Worm (Caenorhabditis elegans) whole organism, L1 larva: ENCODE measurements around the gene ZK84.1.

Experiments used
- C16A3.4 ChIP-seq: fragments of 150-350 bp; optimal IDR thresholded peaks from 2 replicates; lab custom pipeline; 2014; ENCODE audit warnings: missing biosample characterization, missing genetic modification characterization
- aha-1 ChIP-seq: fragments of 150-350 bp; optimal IDR thresholded peaks from 2 replicates; lab custom pipeline; 2014; ENCODE audit warnings: missing biosample characterization, missing genetic modification characterization
- alr-1 ChIP-seq: fragments of 200-800 bp; sonication (Bioruptor generic); optimal IDR thresholded peaks from 2 replicates; lab custom pipeline; 2018; ENCODE audit warnings: borderline replicate concordance, mild to moderate bottlenecking, missing genetic modification characterization, missing compliant biosample characterization
- blmp-1 ChIP-seq: fragments of 150-350 bp; optimal IDR thresholded peaks from 2 replicates; lab custom pipeline; 2014; ENCODE audit warnings: missing biosample characterization, missing genetic modification characterization
- ceh-82 ChIP-seq, 3 experiments: fragments of 150-350 bp in 1 of 3; sonication (generic microtip) in 2 of 3; optimal IDR thresholded peaks; 2 replicates each; lab custom pipeline; 2014 to 2017; ENCODE audit warnings: missing biosample characterization in 3 of 3, missing genetic modification characterization in 3 of 3
- ceh-90 ChIP-seq: sonication (generic microtip); optimal IDR thresholded peaks from 2 replicates; lab custom pipeline; 2016; ENCODE audit warnings: missing genetic modification characterization, missing compliant biosample characterization
- ces-1 ChIP-seq: fragments of 150-350 bp; optimal IDR thresholded peaks from 2 replicates; lab custom pipeline; 2014; ENCODE audit warnings: missing biosample characterization, missing genetic modification reagents, missing genetic modification characterization
- dpl-1 ChIP-seq, 3 experiments: fragments of 150-350 bp in 2 of 3; sonication (generic microtip) in 1 of 3; optimal IDR thresholded peaks; 2 replicates each; lab custom pipeline; 2014 to 2017; ENCODE audit warnings: missing biosample characterization in 3 of 3, missing genetic modification characterization in 3 of 3, missing genetic modification reagents in 3 of 3
- dsc-1 ChIP-seq: sonication (generic microtip); optimal IDR thresholded peaks from 2 replicates; lab custom pipeline; 2016; ENCODE audit warnings: mild to moderate bottlenecking, missing genetic modification characterization, missing compliant biosample characterization
- efl-1 ChIP-seq, 4 experiments: fragments of 150-350 bp; optimal IDR thresholded peaks in 3 of 4; peaks in 1 of 4; 1 replicate in 1 of 4; 2 replicates in 3 of 4; lab custom pipeline; 2014; ENCODE audit warnings: missing biosample characterization in 2 of 4, missing genetic modification characterization in 2 of 4, missing genetic modification reagents in 2 of 4
- efl-3 ChIP-seq: fragments of 200-800 bp; sonication (Bioruptor generic); optimal IDR thresholded peaks from 2 replicates; lab custom pipeline; 2018; ENCODE audit warnings: mild to moderate bottlenecking, missing genetic modification characterization, missing compliant biosample characterization
- egl-13 ChIP-seq: sonication (generic microtip); optimal IDR thresholded peaks from 2 replicates; lab custom pipeline; 2016; ENCODE audit warnings: missing genotype, missing genetic modification reagents, missing genetic modification characterization, missing compliant biosample characterization
- egl-27 ChIP-seq, 2 experiments: fragments of 150-350 bp in 1 of 2; sonication (generic microtip); optimal IDR thresholded peaks; 3 replicates each; lab custom pipeline; 2017 to 2018; ENCODE audit warnings: missing biosample characterization in 2 of 2, missing genetic modification characterization in 2 of 2, missing genetic modification reagents in 2 of 2
- elt-3 ChIP-seq, 6 experiments: fragments of 150-350 bp in 1 of 6; sonication (generic microtip); optimal IDR thresholded peaks; 2 replicates each; lab custom pipeline; 2017 to 2018; ENCODE audit warnings: missing biosample characterization in 6 of 6, missing genetic modification characterization in 6 of 6, inconsistent platforms in 1 of 6
- fkh-10 ChIP-seq: sonication (generic microtip); optimal IDR thresholded peaks from 2 replicates; lab custom pipeline; 2017; ENCODE audit warnings: missing biosample characterization, missing genetic modification reagents, missing genetic modification characterization
- fkh-4 ChIP-seq: sonication (generic microtip); optimal IDR thresholded peaks from 2 replicates; lab custom pipeline; 2016; ENCODE audit warnings: missing compliant biosample characterization, missing genetic modification characterization, borderline replicate concordance
- fos-1 ChIP-seq: fragments of 150-350 bp; optimal IDR thresholded peaks from 2 replicates; lab custom pipeline; 2014; ENCODE audit warnings: missing biosample characterization, missing genetic modification characterization
- lin-13 ChIP-seq: fragments of 150-350 bp; optimal IDR thresholded peaks from 2 replicates; lab custom pipeline; 2014; ENCODE audit warnings: missing biosample characterization, missing genetic modification reagents, missing genetic modification characterization
- lin-14 ChIP-seq: fragments of 200-800 bp; sonication (Bioruptor generic); optimal IDR thresholded peaks from 2 replicates; lab custom pipeline; 2018; ENCODE audit warnings: mild to moderate bottlenecking, missing genetic modification characterization, moderate library complexity, missing compliant biosample characterization
- lin-15B ChIP-seq: fragments of 150-350 bp; sonication (generic microtip); optimal IDR thresholded peaks from 3 replicates; lab custom pipeline; 2014; ENCODE audit warnings: missing biosample characterization, missing genetic modification characterization
- lin-35 ChIP-seq, 2 experiments: fragments of 150-350 bp; optimal IDR thresholded peaks; 2 replicates each; lab custom pipeline; 2014; ENCODE audit warnings: missing biosample characterization in 2 of 2, missing genetic modification characterization in 2 of 2, missing genetic modification reagents in 2 of 2
- lin-39 ChIP-seq: fragments of 150-350 bp; optimal IDR thresholded peaks from 2 replicates; lab custom pipeline; 2014; ENCODE audit warnings: missing biosample characterization, missing genetic modification reagents, missing genetic modification characterization
- lir-3 ChIP-seq: sonication (generic microtip); optimal IDR thresholded peaks from 2 replicates; lab custom pipeline; 2016; ENCODE audit warnings: mild to moderate bottlenecking, missing genetic modification characterization, moderate library complexity, missing compliant biosample characterization; ENCODE audit not compliant: poor library complexity
- lsy-2 ChIP-seq, 2 experiments: fragments of 150-350 bp; optimal IDR thresholded peaks; 2 replicates each; lab custom pipeline; 2014; ENCODE audit warnings: missing biosample characterization in 2 of 2, missing genetic modification characterization in 2 of 2
- nhr-12 ChIP-seq: sonication (generic microtip); optimal IDR thresholded peaks from 2 replicates; lab custom pipeline; 2017; ENCODE audit warnings: missing biosample characterization, missing genetic modification characterization
- nhr-19 ChIP-seq: fragments of 200-800 bp; sonication (Bioruptor generic); conservative IDR thresholded peaks from 2 replicates; pipeline ENCODE4 v1.3.6; 2022; ENCODE audit warnings: missing genetic modification characterization, missing compliant biosample characterization
- nhr-20 ChIP-seq: sonication (generic microtip); optimal IDR thresholded peaks from 2 replicates; lab custom pipeline; 2016; ENCODE audit warnings: mild to moderate bottlenecking, missing genetic modification characterization, missing compliant biosample characterization
- nhr-71 ChIP-seq: sonication (generic microtip); optimal IDR thresholded peaks from 2 replicates; lab custom pipeline; 2016; ENCODE audit warnings: mild to moderate bottlenecking, missing genetic modification characterization, moderate library complexity, missing compliant biosample characterization
- nhr-84 ChIP-seq: sonication (generic microtip); optimal IDR thresholded peaks from 2 replicates; lab custom pipeline; 2017; ENCODE audit warnings: missing biosample characterization, missing genetic modification characterization
- nhr-85 ChIP-seq: sonication (generic microtip); peaks from one replicate; lab custom pipeline; 2016; ENCODE audit warnings: missing genetic modification characterization, inconsistent platforms, missing compliant biosample characterization
- pag-3 ChIP-seq: sonication (generic microtip); optimal IDR thresholded peaks from 2 replicates; lab custom pipeline; 2017; ENCODE audit warnings: missing genetic modification characterization, mild to moderate bottlenecking, missing compliant biosample characterization, antibody characterized with exemption, borderline replicate concordance; ENCODE audit not compliant: insufficient read depth
- pax-3 ChIP-seq: fragments of 200-800 bp; sonication (Bioruptor generic); optimal IDR thresholded peaks from 2 replicates; lab custom pipeline; 2018; ENCODE audit warnings: mild to moderate bottlenecking, missing genetic modification characterization, moderate library complexity, missing compliant biosample characterization
- rnt-1 ChIP-seq: sonication (generic microtip); optimal IDR thresholded peaks from 2 replicates; lab custom pipeline; 2016; ENCODE audit warnings: mild to moderate bottlenecking, missing genetic modification characterization, moderate library complexity, missing compliant biosample characterization
- skn-1 ChIP-seq: fragments of 150-350 bp; optimal IDR thresholded peaks from 2 replicates; lab custom pipeline; 2014; ENCODE audit warnings: missing biosample characterization, missing genetic modification characterization
- snu-23 ChIP-seq: sonication (generic microtip); optimal IDR thresholded peaks from 2 replicates; lab custom pipeline; 2016; ENCODE audit warnings: missing genetic modification characterization, missing compliant biosample characterization
- swsn-7 ChIP-seq: sonication (generic microtip); optimal IDR thresholded peaks from 2 replicates; lab custom pipeline; 2016; ENCODE audit warnings: missing genetic modification characterization, missing compliant biosample characterization
- tbx-2 ChIP-seq: sonication (generic microtip); optimal IDR thresholded peaks from 2 replicates; lab custom pipeline; 2016; ENCODE audit warnings: missing genetic modification characterization, missing compliant biosample characterization
- unc-86 ChIP-seq: sonication (generic microtip); optimal IDR thresholded peaks from 2 replicates; lab custom pipeline; 2016; ENCODE audit warnings: missing genetic modification characterization, missing compliant biosample characterization
- unc-98 ChIP-seq: fragments of 200-800 bp; sonication (Bioruptor generic); IDR thresholded peaks from 2 replicates; pipeline ENCODE4 v1.3.6; 2022; ENCODE audit warnings: missing genetic modification characterization, missing compliant biosample characterization
- vab-15 ChIP-seq: sonication (generic microtip); optimal IDR thresholded peaks from 2 replicates; lab custom pipeline; 2017; ENCODE audit warnings: missing genotype, mild to moderate bottlenecking, missing genetic modification characterization, missing compliant biosample characterization
- xbp-1 ChIP-seq: sonication (generic microtip); optimal IDR thresholded peaks from 2 replicates; lab custom pipeline; 2016; ENCODE audit warnings: missing genetic modification characterization, missing compliant biosample characterization
- zag-1 ChIP-seq: fragments of 150-350 bp; optimal IDR thresholded peaks from 2 replicates; lab custom pipeline; 2014; ENCODE audit warnings: missing biosample characterization, missing genetic modification characterization
- zip-4 ChIP-seq: fragments of 200-800 bp; sonication (Bioruptor generic); optimal IDR thresholded peaks from 2 replicates; lab custom pipeline; 2018; ENCODE audit warnings: mild to moderate bottlenecking, missing genetic modification characterization, moderate library complexity, missing compliant biosample characterization
- ztf-11 ChIP-seq, 2 experiments: sonication (generic microtip); optimal IDR thresholded peaks; 2 replicates each; lab custom pipeline; 2016 to 2017; ENCODE audit warnings: missing genetic modification characterization in 2 of 2, missing biosample characterization in 1 of 2, missing compliant biosample characterization in 1 of 2
- ztf-4 ChIP-seq: fragments of 150-350 bp; optimal IDR thresholded peaks from 2 replicates; lab custom pipeline; 2014; ENCODE audit warnings: missing biosample characterization, missing genetic modification characterization

ZK84.1 gene

ce11 chrII:6050120-6050519 lies 29.7 kb downstream of the ZK84.1 start, which contains the start of gene gldc-1:
gldc-1 (plus strand) TSS chrII:6050420.
- no peak for TF ChIP-seq nhr-71
- no peak for TF ChIP-seq ztf-4 (tag; lab: Kevin White, UChicago)
- no peak for TF ChIP-seq ceh-82 (tag; optimal IDR thresholded peaks at IDR 0.05; lab: Kevin White, UChicago)
- TF ChIP-seq zag-1: no peak
- no peak for TF ChIP-seq ces-1 (GFP tag; lab: Kevin White, UChicago)
- TF ChIP-seq ceh-90 (tag; lab: Kevin White, UChicago): no peak
- TF ChIP-seq elt-3 (tag; optimal IDR thresholded peaks at IDR 0.05; lab: Kevin White, UChicago): peak in 1 of 6 experiments; percentile 24
- no peak for TF ChIP-seq fkh-10 (GFP tag; lab: Kevin White, UChicago)
- no peak for TF ChIP-seq nhr-12 (tag; lab: Kevin White, UChicago)
- no peak for TF ChIP-seq efl-1 (optimal IDR thresholded peaks at IDR 0.05; lab: Kevin White, UChicago)
- peak in 1 of 2 experiments; percentile 37 for TF ChIP-seq efl-1 (GFP tag; optimal IDR thresholded peaks at IDR 0.05 in 1 of 2; lab: Kevin White, UChicago)
- TF ChIP-seq, all 84 proteins: peak for 2

ce11 chrII:6055927-6056326 lies 35.5 kb downstream of the ZK84.1 start, which contains the start of gene R12C12.7:
R12C12.7 (minus strand) TSS chrII:6055985.
- TF ChIP-seq rnt-1 (tag; lab: Kevin White, UChicago) (peak; percentile 3), skn-1 (tag; lab: Kevin White, UChicago) (no peak), C16A3.4 (tag; lab: Kevin White, UChicago) (peak; percentile 40), blmp-1 (tag; lab: Kevin White, UChicago) (peak; percentile 17), lin-35 (GFP tag; optimal IDR thresholded peaks at IDR 0.05; lab: Kevin White, UChicago) (peak in 1 of 2 experiments; percentile 66), snu-23 (GFP tag; lab: Kevin White, UChicago) (peak; percentile 5), egl-13 (tag; lab: Kevin White, UChicago) (no peak), lsy-2 (tag; optimal IDR thresholded peaks at IDR 0.05; lab: Kevin White, UChicago) (peak in 1 of 2 experiments; percentile 45), dpl-1 (GFP tag; optimal IDR thresholded peaks at IDR 0.05; lab: Kevin White, UChicago) (peak; percentile 9 to 55 (median 29)), efl-1 (optimal IDR thresholded peaks at IDR 0.05; lab: Kevin White, UChicago) (peak; percentile 41 to 53), efl-1 (GFP tag; optimal IDR thresholded peaks at IDR 0.05 in 1 of 2; lab: Kevin White, UChicago) (peak; percentile 17 to 88), zag-1 (no peak), unc-98 (GFP tag; lab: Robert Waterston, UW) (no peak), nhr-12 (tag; lab: Kevin White, UChicago) (no peak), nhr-20 (tag; lab: Kevin White, UChicago) (peak; percentile 3)

- peak; percentile 91 for TF ChIP-seq xbp-1 (tag; lab: Kevin White, UChicago)
- TF ChIP-seq lir-3 (tag; lab: Kevin White, UChicago): peak; percentile 98
- peak; percentile 95 to 98 (median 97) for TF ChIP-seq dpl-1 (GFP tag; optimal IDR thresholded peaks at IDR 0.05; lab: Kevin White, UChicago)
- TF ChIP-seq fos-1 (tag; lab: Kevin White, UChicago): peak; percentile 1
- TF ChIP-seq vab-15: peak; percentile 44
- TF ChIP-seq pag-3 (tag; lab: Kevin White, UChicago): no peak
- peak in 1 of 2 experiments; percentile 98 for TF ChIP-seq ztf-11 (tag; optimal IDR thresholded peaks at IDR 0.05; lab: Kevin White, UChicago)
- TF ChIP-seq aha-1: no peak
- TF ChIP-seq dsc-1 (tag; lab: Kevin White, UChicago): peak; percentile 97
- TF ChIP-seq fkh-4 (tag; lab: Kevin White, UChicago): peak; percentile 97
- no peak for TF ChIP-seq fkh-10 (GFP tag; lab: Kevin White, UChicago)
- TF ChIP-seq unc-86 (tag; lab: Kevin White, UChicago): peak; percentile 79
- TF ChIP-seq pax-3: peak; percentile 93
- TF ChIP-seq lin-14 (GFP tag; lab: Kevin White, UChicago): peak; percentile 82
- peak; percentile 63 for TF ChIP-seq lin-15B
- TF ChIP-seq alr-1: no peak
- peak; percentile 93 for TF ChIP-seq nhr-19
- peak; percentile 92 for TF ChIP-seq swsn-7 (tag; lab: Kevin White, UChicago)
- peak; percentile 68 for TF ChIP-seq lin-13 (GFP tag; lab: Kevin White, UChicago)
- TF ChIP-seq C16A3.4 (tag; lab: Kevin White, UChicago): peak; percentile 58
- TF ChIP-seq nhr-84 (tag; lab: Kevin White, UChicago): no peak
- TF ChIP-seq egl-27 (tag; optimal IDR thresholded peaks at IDR 0.05; lab: Kevin White, UChicago): no peak
- TF ChIP-seq lin-39: peak; percentile 85
- peak; percentile 95 for TF ChIP-seq nhr-85 (tag; lab: Kevin White, UChicago)
- peak; percentile 56 for TF ChIP-seq blmp-1 (tag; lab: Kevin White, UChicago)
- TF ChIP-seq efl-1 (optimal IDR thresholded peaks at IDR 0.05; lab: Kevin White, UChicago): peak; percentile 98 to 99
- peak; percentile 97 to 100 for TF ChIP-seq efl-1 (GFP tag; optimal IDR thresholded peaks at IDR 0.05 in 1 of 2; lab: Kevin White, UChicago)
- no peak for TF ChIP-seq nhr-12 (tag; lab: Kevin White, UChicago)
- peak; percentile 57 for TF ChIP-seq zip-4 (GFP tag; lab: Kevin White, UChicago)
- TF ChIP-seq efl-3 (GFP tag; lab: Kevin White, UChicago): peak; percentile 73
- peak; percentile 93 for TF ChIP-seq tbx-2 (tag; lab: Kevin White, UChicago)
- TF ChIP-seq lsy-2 (tag; optimal IDR thresholded peaks at IDR 0.05; lab: Kevin White, UChicago): peak; percentile 84 to 91
Measured at ce11 chrII:6061495-6061894, 41.0 kb downstream of the ZK84.1 start.
